Fruit fly (Drosophila melanogaster) whole organism, wandering third instar larva: ENCODE results near the gene CG4004.

Experiments
- Abd-B ChIP-seq: fragments of >200 bp; optimal IDR thresholded peaks from 2 replicates; lab custom pipeline; 2017; ENCODE audit warnings: missing biosample characterization, missing genetic modification characterization
- CG32264 ChIP-seq: fragments of 200-800 bp; sonication (Bioruptor generic); optimal IDR thresholded peaks from 2 replicates; lab custom pipeline; 2016; ENCODE audit warnings: missing biosample characterization, missing genetic modification characterization
- CG9705 ChIP-seq: fragments of 200-800 bp; sonication (Bioruptor generic); optimal IDR thresholded peaks from 2 replicates; lab custom pipeline; 2018; ENCODE audit warnings: missing biosample characterization, mild to moderate bottlenecking, missing genetic modification characterization
- CrebA ChIP-seq: fragments of 200-800 bp; sonication (Bioruptor generic); optimal IDR thresholded peaks from 2 replicates; lab custom pipeline; 2016; ENCODE audit warnings: missing biosample characterization, mild to moderate bottlenecking, missing genetic modification characterization, borderline replicate concordance
- Dfd ChIP-seq: fragments of >200 bp; optimal IDR thresholded peaks from 2 replicates; lab custom pipeline; 2017; ENCODE audit warnings: missing biosample characterization, missing genetic modification characterization
- Dif ChIP-seq: fragments of 200-275, 200-300 bp; sonication (Bioruptor generic); optimal IDR thresholded peaks from 2 replicates; lab custom pipeline; 2018; ENCODE audit warnings: missing biosample characterization, missing genetic modification characterization; ENCODE audit not compliant: partially characterized antibody
- GATAd ChIP-seq: sonication (Bioruptor generic); optimal IDR thresholded peaks from 2 replicates; lab custom pipeline; 2016; ENCODE audit warnings: missing biosample characterization, missing genetic modification characterization
- HLH106 ChIP-seq: fragments of 200-800 bp; optimal IDR thresholded peaks from 3 replicates; lab custom pipeline; 2019; ENCODE audit warnings: missing biosample characterization, mild to moderate bottlenecking, missing genetic modification characterization, moderate library complexity
- Hnf4 ChIP-seq: fragments of 200-800 bp; sonication (Bioruptor generic); optimal IDR thresholded peaks from 2 replicates; lab custom pipeline; 2016; ENCODE audit warnings: missing biosample characterization, mild to moderate bottlenecking, missing genetic modification characterization
- Hr78 ChIP-seq: fragments of >200 bp; optimal IDR thresholded peaks from 2 replicates; lab custom pipeline; 2017; ENCODE audit warnings: missing biosample characterization, missing genetic modification characterization
- Hr83 ChIP-seq: fragments of 200-300 bp; sonication (Bioruptor generic); optimal IDR thresholded peaks from 2 replicates; lab custom pipeline; 2016; ENCODE audit warnings: missing biosample characterization, mild to moderate bottlenecking, missing genetic modification characterization, moderate library complexity; ENCODE audit not compliant: poor library complexity, severe bottlenecking
- Jra ChIP-seq: sonication (Bioruptor generic); optimal IDR thresholded peaks from 2 replicates; lab custom pipeline; 2016; ENCODE audit warnings: missing biosample characterization, missing genetic modification characterization
- Mio ChIP-seq: sonication (Bioruptor generic); optimal IDR thresholded peaks from 2 replicates; lab custom pipeline; 2016; ENCODE audit warnings: missing biosample characterization, missing genetic modification characterization
- Myc ChIP-seq: fragments of >200 bp; optimal IDR thresholded peaks from 2 replicates; lab custom pipeline; 2017
- N ChIP-seq: fragments of >200 bp; optimal IDR thresholded peaks from 2 replicates; lab custom pipeline; 2018; ENCODE audit warnings: missing biosample characterization, missing external identifiers, missing genetic modification characterization
- OdsH ChIP-seq: fragments of 200-800 bp; sonication (Bioruptor generic); optimal IDR thresholded peaks from 2 replicates; lab custom pipeline; 2016; ENCODE audit warnings: missing biosample characterization, mild to moderate bottlenecking, missing genetic modification characterization
- Rel ChIP-seq, 2 experiments: fragments of 200-800 bp; sonication (Bioruptor generic) in 1 of 2; optimal IDR thresholded peaks; 2 replicates in 1 of 2; 3 replicates in 1 of 2; lab custom pipeline; 2016 to 2019; ENCODE audit warnings: mild to moderate bottlenecking in 2 of 2, missing biosample characterization in 2 of 2, missing genetic modification characterization in 2 of 2, moderate library complexity in 1 of 2
- Sp1 ChIP-seq: fragments of 200-800 bp; sonication (Bioruptor generic); optimal IDR thresholded peaks from 3 replicates; lab custom pipeline; 2019; ENCODE audit warnings: missing biosample characterization, mild to moderate bottlenecking, missing genetic modification characterization, moderate library complexity
- Vsx2 ChIP-seq: fragments of 200-300, 225-300 bp; sonication (Bioruptor generic); optimal IDR thresholded peaks from 2 replicates; lab custom pipeline; 2018; ENCODE audit warnings: missing biosample characterization, missing genetic modification characterization; ENCODE audit not compliant: partially characterized antibody
- br ChIP-seq: fragments of 200-800 bp; sonication (Bioruptor generic); optimal IDR thresholded peaks from 2 replicates; lab custom pipeline; 2016; ENCODE audit warnings: missing biosample characterization, missing genetic modification characterization
- brk ChIP-seq: fragments of 200-800 bp; sonication (Bioruptor generic); optimal IDR thresholded peaks from 2 replicates; lab custom pipeline; 2016; ENCODE audit warnings: missing biosample characterization, mild to moderate bottlenecking, missing genetic modification characterization
- dl ChIP-seq, 2 experiments: fragments of 175-275, 200-275 bp in 1 of 2; fragments of 200-275 bp in 1 of 2; sonication (Bioruptor generic); optimal IDR thresholded peaks; lab custom pipeline; 2018; ENCODE audit warnings: mild to moderate bottlenecking in 2 of 2, missing biosample characterization in 2 of 2, missing genetic modification characterization in 2 of 2, moderate library complexity in 2 of 2; ENCODE audit not compliant: partially characterized antibody in 2 of 2, insufficient read depth in 1 of 2
- dmrt93B ChIP-seq: fragments of 200-800 bp; sonication (Bioruptor generic); optimal IDR thresholded peaks from 2 replicates; lab custom pipeline; 2018; ENCODE audit warnings: missing biosample characterization, mild to moderate bottlenecking, missing genetic modification characterization
- dsf ChIP-seq: sonication (Bioruptor generic); optimal IDR thresholded peaks from 2 replicates; lab custom pipeline; 2016; ENCODE audit warnings: missing biosample characterization, missing genetic modification characterization, borderline replicate concordance
- ey ChIP-seq: fragments of 200-800 bp; sonication (Bioruptor generic); optimal IDR thresholded peaks from 2 replicates; lab custom pipeline; 2016; ENCODE audit warnings: missing biosample characterization, missing genetic modification characterization
- foxo ChIP-seq, 2 experiments: fragments of 200-800 bp; sonication (Bioruptor generic); optimal IDR thresholded peaks; 2 replicates in 1 of 2; 3 replicates in 1 of 2; lab custom pipeline; 2016 to 2017; ENCODE audit warnings: missing biosample characterization in 2 of 2, missing genetic modification characterization in 2 of 2
- fru ChIP-seq: fragments of 200-800 bp; sonication (Bioruptor generic); optimal IDR thresholded peaks from 3 replicates; lab custom pipeline; 2016; ENCODE audit warnings: missing biosample characterization, mild to moderate bottlenecking, missing genetic modification characterization
- h ChIP-seq: fragments of 200-800 bp; sonication (Bioruptor generic); optimal IDR thresholded peaks from 3 replicates; lab custom pipeline; 2016; ENCODE audit warnings: missing biosample characterization, mild to moderate bottlenecking, missing genetic modification characterization
- jim ChIP-seq: fragments of 175-275, 200-325 bp; sonication (Bioruptor generic); optimal IDR thresholded peaks from 2 replicates; lab custom pipeline; 2016; ENCODE audit warnings: missing biosample characterization, mild to moderate bottlenecking, missing genetic modification characterization
- lola ChIP-seq: fragments of >200 bp; optimal IDR thresholded peaks from 2 replicates; lab custom pipeline; 2017; ENCODE audit warnings: missing biosample characterization, missing genetic modification characterization
- pan ChIP-seq: fragments of >200 bp; optimal IDR thresholded peaks from 2 replicates; lab custom pipeline; 2017
- psq ChIP-seq: fragments of 200-800 bp; sonication (Bioruptor generic); optimal IDR thresholded peaks from 3 replicates; lab custom pipeline; 2017; ENCODE audit warnings: missing biosample characterization, mild to moderate bottlenecking, missing genetic modification characterization, moderate library complexity
- rgr ChIP-seq: fragments of 200-800 bp; sonication (Bioruptor generic); optimal IDR thresholded peaks from 3 replicates; lab custom pipeline; 2016; ENCODE audit warnings: missing biosample characterization, mild to moderate bottlenecking, missing genetic modification characterization
- sage ChIP-seq: fragments of 200-800 bp; sonication (Bioruptor generic); optimal IDR thresholded peaks from 2 replicates; lab custom pipeline; 2016; ENCODE audit warnings: missing biosample characterization, mild to moderate bottlenecking, missing genetic modification characterization
- sv ChIP-seq: fragments of 200-800 bp; sonication (Bioruptor generic); optimal IDR thresholded peaks from 3 replicates; lab custom pipeline; 2016; ENCODE audit warnings: missing biosample characterization, missing genetic modification characterization
- tai ChIP-seq: sonication (Bioruptor generic); optimal IDR thresholded peaks from 2 replicates; lab custom pipeline; 2016; ENCODE audit warnings: missing biosample characterization, missing genetic modification characterization
- usp ChIP-seq: fragments of >200 bp; optimal IDR thresholded peaks from 2 replicates; lab custom pipeline; 2017; ENCODE audit warnings: missing biosample characterization, missing genetic modification characterization
- woc ChIP-seq: sonication (Bioruptor generic); optimal IDR thresholded peaks from 2 replicates; lab custom pipeline; 2016; ENCODE audit warnings: missing biosample characterization, mild to moderate bottlenecking, missing genetic modification characterization

Gene CG4004

dm6 chrX:12752196-12752595 lies 8.2 kb downstream of the CG4004 start:
- TF ChIP-seq sv (peak; percentile 98), h (GFP tag; lab: Kevin White, UChicago) (peak; percentile 100), sage (GFP tag; lab: Kevin White, UChicago) (peak; percentile 99), pan (no peak), woc (peak; percentile 99), HLH106 (peak; percentile 100), usp (GFP tag; lab: Kevin White, UChicago) (no peak), foxo (GFP tag; optimal IDR thresholded peaks at IDR 0.05; lab: Kevin White, UChicago) (peak; percentile 99 to 100), dsf (GFP tag; lab: Kevin White, UChicago) (peak; percentile 97), jim (GFP tag; lab: Kevin White, UChicago) (peak; percentile 69), Dfd (GFP tag; lab: Kevin White, UChicago) (peak; percentile 71), CrebA (peak; percentile 98), Hnf4 (GFP tag; lab: Kevin White, UChicago) (peak; percentile 99), Mio (GFP tag; lab: Kevin White, UChicago) (peak; percentile 96), psq (GFP tag; lab: Kevin White, UChicago) (peak; percentile 100), Hr83 (GFP tag; lab: Kevin White, UChicago) (peak; percentile 89), Abd-B (GFP tag; lab: Kevin White, UChicago) (no peak), Myc (lab: Kevin White, UChicago) (no peak), br (peak; percentile 100), fru (GFP tag; lab: Kevin White, UChicago) (peak; percentile 99), Vsx2 (no peak), Sp1 (GFP tag; lab: Kevin White, UChicago) (peak; percentile 100), brk (GFP tag; lab: Kevin White, UChicago) (peak; percentile 98), OdsH (GFP tag; lab: Kevin White, UChicago) (peak; percentile 100), GATAd (GFP tag; lab: Kevin White, UChicago) (peak; percentile 95), Hr78 (GFP tag; lab: Kevin White, UChicago) (no peak), lola (GFP tag; lab: Kevin White, UChicago) (no peak), dmrt93B (peak; percentile 99), Dif (GFP tag; lab: Kevin White, UChicago) (no peak), Jra (GFP tag; lab: Kevin White, UChicago) (peak; percentile 99), CG9705 (GFP tag; lab: Kevin White, UChicago) (peak; percentile 98), dl (GFP tag; optimal IDR thresholded peaks at IDR 0.05; lab: Kevin White, UChicago; ENCODE audit: insufficient read depth in 1 of 2, partially characterized antibody in 2 of 2) (no peak), Rel (GFP tag; optimal IDR thresholded peaks at IDR 0.05; lab: Kevin White, UChicago) (peak; percentile 99), Rel (tag; optimal IDR thresholded peaks at IDR 0.05; lab: Kevin White, UChicago) (peak; percentile 92), tai (GFP tag; lab: Kevin White, UChicago) (peak; percentile 99), CG32264 (GFP tag; lab: Kevin White, UChicago) (peak; percentile 99), rgr (peak; percentile 100), ey (GFP tag; lab: Kevin White, UChicago) (peak; percentile 100), N (no peak)

dm6 chrX:12753602-12754347 lies 9.8 kb downstream of the CG4004 start:
- TF ChIP-seq Vsx2 (peak; percentile 47), CG9705 (GFP tag; lab: Kevin White, UChicago) (peak; percentile 40), foxo (GFP tag; optimal IDR thresholded peaks at IDR 0.05; lab: Kevin White, UChicago) (peak in 1 of 2 experiments; percentile 15), CrebA (peak; percentile 27), psq (GFP tag; lab: Kevin White, UChicago) (peak; percentile 99), Hr83 (GFP tag; lab: Kevin White, UChicago) (peak; percentile 36), Dif (GFP tag; lab: Kevin White, UChicago) (peak; percentile 12), dl (GFP tag; optimal IDR thresholded peaks at IDR 0.05; lab: Kevin White, UChicago; ENCODE audit: insufficient read depth in 1 of 2, partially characterized antibody in 2 of 2) (peak in 1 of 2 experiments; percentile 25), tai (GFP tag; lab: Kevin White, UChicago) (no peak), Jra (GFP tag; lab: Kevin White, UChicago) (no peak), Mio (GFP tag; lab: Kevin White, UChicago) (no peak), OdsH (GFP tag; lab: Kevin White, UChicago) (no peak), N (no peak), Sp1 (GFP tag; lab: Kevin White, UChicago) (peak; percentile 78), Rel (GFP tag; optimal IDR thresholded peaks at IDR 0.05; lab: Kevin White, UChicago) (no peak), Rel (tag; optimal IDR thresholded peaks at IDR 0.05; lab: Kevin White, UChicago) (peak; percentile 100), jim (GFP tag; lab: Kevin White, UChicago) (peak; percentile 94), Hnf4 (GFP tag; lab: Kevin White, UChicago) (peak; percentile 68)
